Fruit fly (Drosophila melanogaster) whole organism, adult: ENCODE data around the gene CG11555.
A peak's percentile ranks its signal among the peaks of the same experiment; 100 is the strongest.

Source experiments
- CG14711 ChIP-seq: fragments of 200-800 bp; sonication (Bioruptor generic); optimal IDR thresholded peaks from 2 replicates; lab custom pipeline; 2018; ENCODE audit warnings: missing biosample characterization, mild to moderate bottlenecking, missing genetic modification characterization, moderate library complexity
- CG33017 ChIP-seq: fragments of 200-800 bp; sonication (Bioruptor generic); optimal IDR thresholded peaks from 2 replicates; lab custom pipeline; 2018; ENCODE audit warnings: missing biosample characterization, mild to moderate bottlenecking, missing genetic modification characterization, moderate library complexity
- CG5204 ChIP-seq: fragments of 200-800 bp; sonication (Bioruptor generic); optimal IDR thresholded peaks from 2 replicates; lab custom pipeline; 2016; ENCODE audit warnings: missing biosample characterization, missing genetic modification characterization
- Clk ChIP-seq: fragments of 200-800 bp; sonication (Bioruptor generic); optimal IDR thresholded peaks from 2 replicates; lab custom pipeline; 2017; ENCODE audit warnings: missing biosample characterization, missing genetic modification characterization

DNA sequence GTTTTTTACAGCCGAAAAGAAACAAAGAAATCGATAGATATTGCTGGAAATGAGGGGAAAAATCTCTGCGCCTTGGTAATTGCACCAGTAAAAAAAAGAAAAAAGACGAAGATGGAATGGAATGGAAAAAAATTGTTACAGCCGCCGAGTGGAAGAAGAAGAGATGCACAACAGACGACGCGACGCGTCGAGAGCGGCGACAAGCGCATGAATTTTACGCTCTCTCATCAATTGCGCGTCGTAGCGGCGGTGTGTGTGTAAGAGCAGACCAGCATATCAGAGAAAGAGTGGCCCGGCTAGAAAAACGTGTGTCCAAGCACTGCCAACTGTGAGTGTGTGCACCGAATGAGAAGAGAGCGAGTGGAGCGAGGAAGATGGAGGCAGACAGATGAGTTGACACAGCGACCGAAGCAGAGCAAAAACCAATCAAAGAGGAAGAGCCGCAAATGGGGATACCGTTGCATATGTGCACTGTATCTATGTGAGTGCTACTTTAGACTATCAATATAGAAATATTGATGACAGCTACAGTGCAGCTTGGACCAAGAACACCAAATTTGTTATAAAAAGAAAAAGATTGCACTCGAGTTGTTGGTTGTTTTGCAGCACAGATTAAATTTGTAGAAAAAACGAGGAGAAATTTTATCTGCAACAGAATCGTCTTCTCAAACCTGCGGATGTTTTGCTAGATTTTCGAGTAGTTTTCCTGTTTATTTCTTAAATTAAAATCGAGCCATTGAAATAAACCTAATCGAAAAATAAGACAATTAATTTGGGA lies 24.4 kb upstream of the CG11555 start:
- TF ChIP-seq Clk (no peak), CG14711 (tag; lab: Kevin White, UChicago) (peak; percentile 35), CG33017 (tag; lab: Kevin White, UChicago) (peak; percentile 11), CG5204 (GFP tag; lab: Kevin White, UChicago) (no peak)
